Worm (Caenorhabditis elegans) whole organism, L4 larva: Measurements from ENCODE around the gene lgmn-1.

Experiments used
- F10B5.3 ChIP-seq: sonication (generic microtip); optimal IDR thresholded peaks from 2 replicates; lab custom pipeline; 2016; ENCODE audit warnings: mild to moderate bottlenecking, missing genetic modification characterization, missing compliant biosample characterization
- F26F4.8 ChIP-seq: fragments of 200-800 bp; sonication (Bioruptor generic); conservative IDR thresholded peaks from 2 replicates; pipeline ENCODE4 v1.3.6; 2022; ENCODE audit warnings: missing genetic modification characterization, missing compliant biosample characterization
- F37D6.2 ChIP-seq: sonication (generic microtip); optimal IDR thresholded peaks from 2 replicates; lab custom pipeline; 2016; ENCODE audit warnings: mild to moderate bottlenecking, missing genetic modification characterization, missing compliant biosample characterization
- R02D3.7 ChIP-seq: fragments of 150-350 bp; sonication (generic microtip); optimal IDR thresholded peaks from 3 replicates; lab custom pipeline; 2014; ENCODE audit warnings: missing biosample characterization, missing genetic modification characterization
- T20F7.1 ChIP-seq: fragments of 200-800 bp; sonication (Bioruptor generic); optimal IDR thresholded peaks from 2 replicates; lab custom pipeline; 2018; ENCODE audit warnings: mild to moderate bottlenecking, missing genetic modification characterization, missing compliant biosample characterization
- T26A8.4 ChIP-seq: fragments of 200-800 bp; sonication (Bioruptor generic); IDR thresholded peaks from 2 replicates; pipeline ENCODE4 v1.3.6; 2022; ENCODE audit warnings: missing genetic modification characterization, missing compliant biosample characterization
- Y105C5A.15 ChIP-seq: fragments of 200-800 bp; sonication (Bioruptor generic); IDR thresholded peaks from 2 replicates; pipeline ENCODE4 v1.3.6; 2022; ENCODE audit warnings: missing genetic modification characterization, missing compliant biosample characterization
- aha-1 ChIP-seq: fragments of 150-350 bp; peaks from one replicate; lab custom pipeline; 2014; ENCODE audit warnings: missing biosample characterization, missing genetic modification characterization
- ama-1 ChIP-seq: fragments of 150-350 bp; optimal IDR thresholded peaks from 2 replicates; lab custom pipeline; 2014; ENCODE audit warnings: inconsistent platforms, mixed read lengths
- attf-4 ChIP-seq: sonication (generic microtip); optimal IDR thresholded peaks from 3 replicates; lab custom pipeline; 2017; ENCODE audit warnings: missing biosample characterization, missing genetic modification characterization
- ceh-62 ChIP-seq: sonication (generic microtip); optimal IDR thresholded peaks from 2 replicates; lab custom pipeline; 2017; ENCODE audit warnings: missing biosample characterization, missing genetic modification characterization
- ceh-82 ChIP-seq: sonication (generic microtip); optimal IDR thresholded peaks from 2 replicates; lab custom pipeline; 2017; ENCODE audit warnings: missing biosample characterization, missing genetic modification characterization
- daf-8 ChIP-seq: fragments of 200-800 bp; sonication (Bioruptor generic); IDR thresholded peaks from 2 replicates; pipeline ENCODE4 v1.3.6; 2022; ENCODE audit warnings: missing genetic modification characterization, missing compliant biosample characterization
- dmd-6 ChIP-seq: fragments of 200-800 bp; sonication (Bioruptor generic); IDR thresholded peaks from 2 replicates; pipeline ENCODE4 v1.3.6; 2022; ENCODE audit warnings: missing genetic modification reagents, missing genetic modification characterization, missing compliant biosample characterization
- dve-1 ChIP-seq: sonication (generic microtip); optimal IDR thresholded peaks from 2 replicates; lab custom pipeline; 2017; ENCODE audit warnings: antibody characterized with exemption, mild to moderate bottlenecking, missing genetic modification characterization, missing compliant biosample characterization; ENCODE audit not compliant: insufficient read depth
- gei-8 ChIP-seq: fragments of 200-800 bp; sonication (Bioruptor generic); optimal IDR thresholded peaks from 2 replicates; lab custom pipeline; 2018; ENCODE audit warnings: mild to moderate bottlenecking, missing genetic modification characterization, missing compliant biosample characterization
- hif-1 ChIP-seq, 2 experiments: sonication (generic microtip); optimal IDR thresholded peaks; 2 replicates each; lab custom pipeline; 2016 to 2017; ENCODE audit warnings: missing compliant biosample characterization in 2 of 2, missing genetic modification characterization in 2 of 2, missing genetic modification reagents in 2 of 2, missing genotype in 2 of 2, mild to moderate bottlenecking in 1 of 2
- hlh-11 ChIP-seq: fragments of 200-800 bp; sonication (Bioruptor generic); optimal IDR thresholded peaks from 2 replicates; lab custom pipeline; 2018; ENCODE audit warnings: mild to moderate bottlenecking, missing genetic modification characterization, missing compliant biosample characterization
- hlh-30 ChIP-seq: sonication (generic microtip); optimal IDR thresholded peaks from 2 replicates; lab custom pipeline; 2017; ENCODE audit warnings: antibody characterized with exemption, mild to moderate bottlenecking, missing genetic modification characterization, missing compliant biosample characterization; ENCODE audit not compliant: insufficient read depth
- lin-1 ChIP-seq: fragments of 200-800 bp; sonication (Bioruptor generic); IDR thresholded peaks from 2 replicates; pipeline ENCODE4 v1.3.6; 2022; ENCODE audit warnings: missing genetic modification reagents, missing genetic modification characterization, missing compliant biosample characterization
- lir-3 ChIP-seq: sonication (generic microtip); optimal IDR thresholded peaks from 2 replicates; lab custom pipeline; 2016; ENCODE audit warnings: mild to moderate bottlenecking, missing genetic modification characterization, missing compliant biosample characterization
- madf-5 ChIP-seq, 2 experiments: fragments of 200-800 bp; sonication (Bioruptor generic); IDR thresholded peaks; 2 replicates each; pipeline ENCODE4 v1.3.6; 2022; ENCODE audit warnings: missing compliant biosample characterization in 2 of 2, missing genetic modification characterization in 2 of 2
- mdl-1 ChIP-seq, 2 experiments: fragments of 150-350 bp in 1 of 2; sonication (generic microtip) in 1 of 2; optimal IDR thresholded peaks; 2 replicates each; lab custom pipeline; 2014 to 2017; ENCODE audit warnings: missing biosample characterization in 2 of 2, missing genetic modification characterization in 2 of 2
- mep-1 ChIP-seq: fragments of 150-350 bp; sonication (generic microtip); optimal IDR thresholded peaks from 3 replicates; lab custom pipeline; 2014; ENCODE audit warnings: missing biosample characterization, missing genetic modification characterization
- mxl-3 ChIP-seq: fragments of 200-800 bp; sonication (Bioruptor generic); optimal IDR thresholded peaks from 2 replicates; lab custom pipeline; 2018; ENCODE audit warnings: mild to moderate bottlenecking, missing genetic modification characterization, missing compliant biosample characterization
- nhr-111 ChIP-seq: fragments of 200-800 bp; sonication (Bioruptor generic); optimal IDR thresholded peaks from 2 replicates; lab custom pipeline; 2018; ENCODE audit warnings: mild to moderate bottlenecking, missing genetic modification characterization, missing compliant biosample characterization
- nhr-25 ChIP-seq: sonication (generic microtip); optimal IDR thresholded peaks from 2 replicates; lab custom pipeline; 2017; ENCODE audit warnings: missing genetic modification characterization, mild to moderate bottlenecking, missing compliant biosample characterization, antibody characterized with exemption, moderate library complexity, borderline replicate concordance; ENCODE audit not compliant: insufficient read depth
- nhr-28 ChIP-seq: fragments of 150-350 bp; optimal IDR thresholded peaks from 2 replicates; lab custom pipeline; 2014; ENCODE audit warnings: missing biosample characterization, missing genetic modification characterization
- nhr-48 ChIP-seq: sonication (generic microtip); optimal IDR thresholded peaks from 2 replicates; lab custom pipeline; 2016; ENCODE audit warnings: mild to moderate bottlenecking, missing genetic modification characterization, missing compliant biosample characterization
- nhr-6 ChIP-seq: fragments of 150-350 bp; optimal IDR thresholded peaks from 2 replicates; lab custom pipeline; 2014; ENCODE audit warnings: missing biosample characterization, missing genetic modification characterization
- sdz-12 ChIP-seq: fragments of 200-800 bp; sonication (Bioruptor generic); optimal IDR thresholded peaks from 2 replicates; lab custom pipeline; 2018; ENCODE audit warnings: mild to moderate bottlenecking, missing genetic modification characterization, missing compliant biosample characterization
- set-16 ChIP-seq: fragments of 200-800 bp; sonication (Bioruptor generic); IDR thresholded peaks from 2 replicates; pipeline ENCODE4 v1.3.6; 2022; ENCODE audit warnings: missing genetic modification reagents, missing genetic modification characterization, missing compliant biosample characterization
- unc-62 ChIP-seq, 3 experiments: fragments of 150-350 bp in 1 of 3; sonication (generic microtip); optimal IDR thresholded peaks in 2 of 3; peaks in 1 of 3; 1 replicate in 1 of 3; 2 replicates in 2 of 3; lab custom pipeline; 2014 to 2017; ENCODE audit warnings: missing biosample characterization in 3 of 3, missing genetic modification characterization in 3 of 3, missing genetic modification reagents in 3 of 3, missing genotype in 1 of 3
- vab-7 ChIP-seq: fragments of 200-800 bp; sonication (Bioruptor generic); IDR thresholded peaks from 2 replicates; pipeline ENCODE4 v1.3.6; 2022; ENCODE audit warnings: missing genetic modification reagents, missing genetic modification characterization, missing compliant biosample characterization
- zip-11 ChIP-seq: fragments of 200-800 bp; sonication (Bioruptor generic); IDR thresholded peaks from 2 replicates; pipeline ENCODE4 v1.3.6; 2022; ENCODE audit warnings: missing genetic modification characterization, missing compliant biosample characterization

The lgmn-1 gene

DNA sequence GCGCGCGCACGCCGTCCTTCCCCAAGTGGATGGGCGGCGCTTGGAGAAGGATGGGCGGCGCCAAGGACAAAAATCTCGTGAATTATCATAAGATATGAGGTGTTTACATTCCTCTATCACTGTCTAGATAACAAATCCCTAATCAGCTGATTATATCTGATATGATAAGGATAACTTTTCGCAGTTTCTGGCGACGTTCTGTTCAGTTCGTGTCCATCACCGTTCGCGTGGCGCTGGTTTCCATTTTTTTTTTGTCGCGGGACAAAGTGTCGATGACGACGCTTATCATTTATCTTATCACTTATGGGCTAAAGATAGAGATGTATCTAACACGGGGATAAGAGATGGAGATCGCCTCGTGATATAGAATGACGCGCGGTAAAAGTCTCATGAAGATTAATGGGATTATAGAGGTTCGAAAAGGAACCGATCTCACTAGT is 40.5 kb downstream of the lgmn-1 start (continued):
- no peak for TF ChIP-seq T20F7.1 (GFP tag; lab: Kevin White, UChicago)
- no peak for TF ChIP-seq daf-8 (GFP tag; lab: Robert Waterston, UW)
- TF ChIP-seq set-16 (GFP tag; lab: Robert Waterston, UW) = 0 out of 2 replicates have a peak, but pooled peaks have one; percentile 16
- no peak for TF ChIP-seq nhr-111 (GFP tag; lab: Kevin White, UChicago)
- no peak for TF ChIP-seq lin-1 (GFP tag; lab: Robert Waterston, UW)
- no peak for TF ChIP-seq Y105C5A.15
- no peak for TF ChIP-seq T26A8.4 (GFP tag; lab: Robert Waterston, UW)

DNA sequence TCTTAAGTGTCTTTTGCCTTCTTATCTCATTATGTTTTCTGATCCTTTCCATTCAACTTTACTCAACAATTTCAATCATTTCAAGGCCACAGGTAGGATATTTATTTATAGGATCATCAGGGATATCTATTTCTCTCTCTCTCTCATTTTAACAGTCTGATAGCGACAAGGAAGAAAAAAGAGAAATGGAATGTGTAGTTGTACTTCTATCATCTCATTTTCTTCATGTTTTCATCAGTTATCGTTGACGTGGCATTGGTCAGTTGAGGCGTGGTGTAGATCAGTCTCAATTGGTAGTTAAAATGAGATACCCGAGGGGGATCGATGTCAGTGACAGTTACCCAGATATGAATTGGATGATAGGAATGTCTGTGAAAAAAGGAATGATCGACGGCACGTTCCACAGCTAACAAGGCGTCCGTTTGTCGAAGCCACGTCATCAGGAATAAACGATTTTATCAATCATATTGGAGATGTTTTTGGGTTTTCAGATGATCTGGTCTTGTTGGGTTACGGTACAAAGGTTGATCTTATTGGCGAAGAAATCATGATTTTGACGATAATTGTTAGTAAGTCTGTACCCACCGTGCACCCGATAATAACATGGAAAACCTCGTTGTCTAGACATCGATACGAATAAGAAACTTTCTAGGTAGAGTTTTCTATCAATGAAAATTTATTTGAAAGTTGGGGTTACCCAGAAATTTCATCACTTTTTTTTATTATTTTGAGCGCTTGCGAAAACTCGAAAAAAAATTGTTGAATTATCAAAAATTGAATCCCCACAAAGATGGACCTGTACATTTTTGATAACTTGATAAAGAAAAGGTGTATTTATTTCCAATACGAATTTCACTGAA is 41.5 kb downstream of the lgmn-1 start:
- TF ChIP-seq ama-1 (lab: Kevin White, UChicago) (peak; percentile 69), aha-1 (tag; lab: Kevin White, UChicago) (peak; percentile 45), hlh-11 (tag; lab: Kevin White, UChicago) (peak; percentile 41), sdz-12 (no peak), attf-4 (tag; lab: Kevin White, UChicago) (no peak), madf-5 (GFP tag; IDR thresholded peaks at IDR 0.05; lab: Robert Waterston, UW) (no peak), dve-1 (peak; percentile 12), mxl-3 (GFP tag; lab: Kevin White, UChicago) (peak; percentile 4), unc-62 (GFP tag; optimal IDR thresholded peaks at IDR 0.05 in 1 of 2; lab: Kevin White, UChicago) (peak in 1 of 2 experiments; percentile 88), unc-62 (tag; optimal IDR thresholded peaks at IDR 0.05; lab: Kevin White, UChicago) (no peak), F10B5.3 (tag; lab: Kevin White, UChicago) (no peak), R02D3.7 (tag; lab: Kevin White, UChicago) (no peak), hlh-30 (peak; percentile 37), nhr-48 (tag; lab: Kevin White, UChicago) (peak; percentile 33), nhr-6 (tag; lab: Kevin White, UChicago) (peak; percentile 46), mdl-1 (tag; optimal IDR thresholded peaks at IDR 0.05; lab: Kevin White, UChicago) (peak in 1 of 2 experiments; percentile 70), nhr-28 (tag; lab: Kevin White, UChicago) (peak; percentile 90)

DNA sequence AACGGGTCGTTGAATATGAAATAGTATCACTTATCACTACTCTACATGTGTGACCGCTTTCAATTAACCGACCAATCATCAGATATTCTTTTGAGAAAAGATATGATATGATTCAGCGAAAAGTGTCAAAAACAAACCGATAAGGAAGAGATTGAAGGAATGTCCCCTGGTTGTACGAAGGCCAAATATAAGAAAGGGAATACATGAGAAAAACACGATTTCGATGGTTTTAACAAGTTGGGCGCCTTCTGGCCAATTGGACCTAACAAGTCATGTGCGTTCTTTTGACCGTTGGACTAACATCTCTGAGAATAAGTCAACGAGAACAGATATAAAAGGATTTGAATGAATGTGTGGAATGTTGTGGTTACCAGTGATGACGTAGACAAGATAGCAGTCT is 43.0 kb downstream of the lgmn-1 start:
- TF ChIP-seq F26F4.8 (GFP tag; lab: Robert Waterston, UW) (no peak), dve-1 (no peak), nhr-28 (tag; lab: Kevin White, UChicago) (peak; percentile 10), ama-1 (lab: Kevin White, UChicago) (peak; percentile 50), hif-1 (tag; optimal IDR thresholded peaks at IDR 0.05; lab: Kevin White, UChicago) (no peak), hlh-30 (peak; percentile 42), dmd-6 (no peak), lir-3 (no peak), nhr-48 (tag; lab: Kevin White, UChicago) (no peak), mdl-1 (tag; optimal IDR thresholded peaks at IDR 0.05; lab: Kevin White, UChicago) (no peak), mep-1 (tag; lab: Kevin White, UChicago) (no peak), nhr-25 (peak; percentile 26), ceh-82 (tag; lab: Kevin White, UChicago) (no peak), ceh-62 (tag; lab: Kevin White, UChicago) (no peak), zip-11 (GFP tag; lab: Robert Waterston, UW) (no peak)

DNA sequence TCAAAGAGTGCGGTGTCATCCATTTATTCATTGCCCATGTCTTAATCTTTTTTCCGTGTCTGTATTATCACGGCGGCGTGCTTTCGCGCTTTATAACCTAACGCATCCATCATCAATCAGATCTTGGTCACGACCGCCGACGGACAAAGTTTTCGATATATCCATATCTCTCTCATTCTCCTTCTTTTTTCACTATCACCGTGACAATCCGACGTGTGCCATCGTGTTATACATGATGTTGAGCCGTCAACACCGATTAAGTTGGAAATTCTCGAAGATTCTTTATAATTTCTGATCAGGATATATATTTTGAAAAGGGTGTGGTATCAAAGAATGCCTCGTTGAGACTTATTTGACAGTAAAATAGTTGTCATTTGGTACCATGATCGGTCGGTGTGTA is 44.0 kb downstream of the lgmn-1 start:
- TF ChIP-seq gei-8 = no peak
- no peak for TF ChIP-seq madf-5 (GFP tag; IDR thresholded peaks at IDR 0.05; lab: Robert Waterston, UW)
- peak; percentile 49 for TF ChIP-seq hlh-11 (tag; lab: Kevin White, UChicago)
- TF ChIP-seq zip-11 (GFP tag; lab: Robert Waterston, UW) = 0 out of 2 replicates have a peak, but pooled peaks have one; percentile 32
- peak; percentile 27 for TF ChIP-seq hlh-30
- peak; percentile 56 for TF ChIP-seq mxl-3 (GFP tag; lab: Kevin White, UChicago)
- TF ChIP-seq vab-7 (GFP tag; lab: Robert Waterston, UW) = no peak
- peak; percentile 30 for TF ChIP-seq nhr-28 (tag; lab: Kevin White, UChicago)
- no peak for TF ChIP-seq dmd-6
- TF ChIP-seq F10B5.3 (tag; lab: Kevin White, UChicago) = no peak
- peak; percentile 66 for TF ChIP-seq aha-1 (tag; lab: Kevin White, UChicago)
- peak in 1 of 2 experiments; percentile 52 for TF ChIP-seq mdl-1 (tag; optimal IDR thresholded peaks at IDR 0.05; lab: Kevin White, UChicago)
- no peak for TF ChIP-seq mep-1 (tag; lab: Kevin White, UChicago)
- no peak for TF ChIP-seq F37D6.2 (tag; lab: Kevin White, UChicago)
